Worm (Caenorhabditis elegans): Measurements from ENCODE around the gene H10D18.5.

The H10D18.5 gene

ce11 chrV:3854847-3855246 lies 23.3 kb upstream of the H10D18.5 start, which contains the start of gene nhr-186:
nhr-186 (minus strand) TSS chrV:3854947.
- TF ChIP-seq tbx-8 (GFP tag; optimal IDR thresholded peaks at IDR 0.05): no peak
- no peak for TF ChIP-seq lin-13 (tag; optimal IDR thresholded peaks at IDR 0.05)
- TF ChIP-seq unc-120 (tag; optimal IDR thresholded peaks at IDR 0.05; ENCODE audit: poor library complexity, severe bottlenecking): no peak
- TF ChIP-seq ceh-39 (tag; optimal IDR thresholded peaks at IDR 0.05): no peak
- TF ChIP-seq snpc-4 (tag; optimal IDR thresholded peaks at IDR 0.05): no peak
- no peak for TF ChIP-seq mep-1 (tag; optimal IDR thresholded peaks at IDR 0.05)
- no peak for TF ChIP-seq ztf-11 (tag; optimal IDR thresholded peaks at IDR 0.05)
- TF ChIP-seq ces-1 (GFP tag; optimal IDR thresholded peaks at IDR 0.05): no peak
- TF ChIP-seq M03D4.4 (tag; optimal IDR thresholded peaks at IDR 0.05): no peak

ce11 chrV:3851760-3852159 lies 20.2 kb upstream of the H10D18.5 start:
- TF ChIP-seq unc-120 (tag; optimal IDR thresholded peaks at IDR 0.05; ENCODE audit: poor library complexity, severe bottlenecking) (no peak), zip-8 (tag; optimal IDR thresholded peaks at IDR 0.05) (no peak), nhr-2 (tag; optimal IDR thresholded peaks at IDR 0.05) (no peak), ceh-83 (GFP tag; optimal IDR thresholded peaks at IDR 0.05) (no peak)

DNA sequence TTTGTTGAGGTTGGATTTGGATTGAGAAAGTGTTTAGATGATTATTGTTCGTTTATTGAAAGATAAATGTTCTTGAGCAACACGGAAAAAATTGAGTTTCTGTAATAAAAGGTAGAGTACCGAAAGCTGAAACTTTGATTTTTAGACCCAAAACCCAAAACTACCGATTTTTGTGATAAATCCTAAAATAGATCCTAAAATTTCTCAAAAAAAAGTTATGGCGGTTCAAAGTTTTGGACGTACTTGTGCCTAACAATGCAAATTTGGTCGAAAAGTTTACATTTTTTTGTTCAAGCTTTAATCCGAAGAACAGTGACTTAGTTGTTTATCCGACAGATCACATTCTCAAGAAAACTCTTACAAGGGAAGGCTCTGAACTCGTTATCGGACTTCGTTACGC lies 15.8 kb upstream of the H10D18.5 start, which contains the start of gene nhr-185:
TSS of gene nhr-185 (minus strand) at position 101 of the 400 bp plus-strand sequence.
- TF ChIP-seq M03D4.4 (tag; optimal IDR thresholded peaks at IDR 0.05) (no peak), lin-32 (GFP tag; optimal IDR thresholded peaks at IDR 0.05) (no peak), unc-62 (GFP tag; optimal IDR thresholded peaks at IDR 0.05) (no peak), nhr-237 (tag; optimal IDR thresholded peaks at IDR 0.05) (no peak), hlh-1 (tag; optimal IDR thresholded peaks at IDR 0.05) (no peak), cnd-1 (tag; optimal IDR thresholded peaks at IDR 0.05) (no peak), drap-1 (GFP tag; optimal IDR thresholded peaks at IDR 0.05) (no peak), snpc-4 (tag; optimal IDR thresholded peaks at IDR 0.05) (no peak), ceh-83 (GFP tag; optimal IDR thresholded peaks at IDR 0.05) (no peak), ztf-11 (tag; optimal IDR thresholded peaks at IDR 0.05) (no peak), pha-4 (tag; optimal IDR thresholded peaks at IDR 0.05) (no peak), unc-39 (tag; optimal IDR thresholded peaks at IDR 0.05) (no peak), mls-2 (tag; optimal IDR thresholded peaks at IDR 0.05) (no peak), sptf-1 (tag; optimal IDR thresholded peaks at IDR 0.05) (no peak), mab-5 (tag; optimal IDR thresholded peaks at IDR 0.05) (no peak), zip-8 (tag; optimal IDR thresholded peaks at IDR 0.05) (no peak)

DNA sequence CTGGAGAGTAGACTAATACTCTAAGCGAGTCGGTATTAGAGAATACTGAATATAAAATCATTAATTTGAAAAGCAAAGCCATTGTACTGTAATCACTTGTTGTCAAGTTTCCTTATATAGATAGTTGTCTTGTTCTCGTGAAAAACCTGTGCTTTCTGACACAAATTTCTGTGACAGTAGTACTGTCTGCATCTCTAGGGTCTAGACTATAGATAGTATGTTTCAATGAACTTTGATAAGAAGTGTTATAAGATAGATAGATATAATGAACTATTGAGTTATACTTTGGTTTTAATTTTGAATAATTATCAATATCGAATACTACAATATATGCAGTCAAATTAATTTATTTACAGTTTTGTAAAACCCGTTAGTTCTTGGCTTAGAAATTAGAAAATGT lies 12.4 kb upstream of the H10D18.5 start, which contains the start of gene ugt-32:
TSS of gene ugt-32 (minus strand) at position 82 of the 400 bp plus-strand sequence.
- no peak for TF ChIP-seq elt-1 (tag; optimal IDR thresholded peaks at IDR 0.05; ENCODE audit: borderline replicate concordance, insufficient read depth)
- no peak for TF ChIP-seq ceh-43 (GFP tag; optimal IDR thresholded peaks at IDR 0.05)
- TF ChIP-seq blmp-1 (tag; optimal IDR thresholded peaks at IDR 0.05): no peak
- no peak for TF ChIP-seq mls-2 (tag; optimal IDR thresholded peaks at IDR 0.05)
- no peak for TF ChIP-seq drap-1 (GFP tag; optimal IDR thresholded peaks at IDR 0.05)
- no peak for TF ChIP-seq lin-13 (tag; optimal IDR thresholded peaks at IDR 0.05)
- TF ChIP-seq nhr-12 (tag; optimal IDR thresholded peaks at IDR 0.05): no peak
- TF ChIP-seq snpc-4 (tag; optimal IDR thresholded peaks at IDR 0.05): no peak
- no peak for TF ChIP-seq ces-1 (GFP tag; optimal IDR thresholded peaks at IDR 0.05)
- TF ChIP-seq zip-8 (tag; optimal IDR thresholded peaks at IDR 0.05): no peak
- no peak for TF ChIP-seq lin-32 (GFP tag; optimal IDR thresholded peaks at IDR 0.05)

- TF ChIP-seq hlh-1 (tag; optimal IDR thresholded peaks at IDR 0.05): no peak
- TF ChIP-seq ceh-39 (tag; optimal IDR thresholded peaks at IDR 0.05): no peak
- TF ChIP-seq mep-1 (tag; optimal IDR thresholded peaks at IDR 0.05): no peak
- no peak for TF ChIP-seq unc-62 (GFP tag; optimal IDR thresholded peaks at IDR 0.05)
- no peak for TF ChIP-seq ceh-83 (GFP tag; optimal IDR thresholded peaks at IDR 0.05)
- no peak for TF ChIP-seq lin-13 (tag; optimal IDR thresholded peaks at IDR 0.05)
- TF ChIP-seq elt-1 (tag; optimal IDR thresholded peaks at IDR 0.05; ENCODE audit: borderline replicate concordance, insufficient read depth): no peak
- TF ChIP-seq unc-120 (tag; optimal IDR thresholded peaks at IDR 0.05; ENCODE audit: poor library complexity, severe bottlenecking): no peak
- TF ChIP-seq nhr-2 (tag; optimal IDR thresholded peaks at IDR 0.05): no peak
- no peak for TF ChIP-seq drap-1 (GFP tag; optimal IDR thresholded peaks at IDR 0.05)
- TF ChIP-seq sem-2 (GFP tag; optimal IDR thresholded peaks at IDR 0.05): no peak
- no peak for TF ChIP-seq bed-3 (GFP tag; optimal IDR thresholded peaks at IDR 0.05)
- no peak for TF ChIP-seq lsy-2 (tag; optimal IDR thresholded peaks at IDR 0.05)
- no peak for TF ChIP-seq elt-3 (tag; optimal IDR thresholded peaks at IDR 0.05)
- no peak for TF ChIP-seq ceh-43 (GFP tag; optimal IDR thresholded peaks at IDR 0.05)
- TF ChIP-seq zip-8 (tag; optimal IDR thresholded peaks at IDR 0.05): no peak
- no peak for TF ChIP-seq mab-5 (tag; optimal IDR thresholded peaks at IDR 0.05)
- TF ChIP-seq M03D4.4 (tag; optimal IDR thresholded peaks at IDR 0.05): no peak
- no peak for TF ChIP-seq cnd-1 (tag; optimal IDR thresholded peaks at IDR 0.05)
- TF ChIP-seq blmp-1 (tag; optimal IDR thresholded peaks at IDR 0.05): no peak
Observed at ce11 chrV:3841462-3841861, 9.9 kb upstream of the H10D18.5 start.
